Fruit fly (Drosophila melanogaster): ENCODE data around the gene Vsx2.

Vsx2 gene

DNA sequence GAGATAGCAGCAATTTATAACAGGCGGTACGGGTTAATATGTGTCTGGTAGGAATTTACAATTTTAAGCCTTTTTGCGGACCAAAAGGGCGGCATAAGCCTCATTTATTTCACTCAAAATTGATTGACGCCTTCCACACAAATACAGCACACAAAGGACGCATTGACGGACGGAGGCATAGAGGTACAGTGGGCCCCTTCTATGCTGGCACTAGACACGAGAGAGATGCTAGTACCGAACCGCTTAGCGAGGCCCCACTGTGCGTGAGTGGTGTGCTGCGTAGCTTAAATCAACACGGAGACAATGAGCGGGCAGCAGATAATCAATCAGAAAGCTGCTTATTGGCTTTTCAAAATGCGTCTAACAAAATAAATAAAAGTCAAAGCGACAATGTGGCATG is 63.3 kb downstream of the Vsx2 start:
- TF ChIP-seq ss (GFP tag; optimal IDR thresholded peaks at IDR 0.05), result no peak
- TF ChIP-seq CG15336 (GFP tag; IDR thresholded peaks at IDR 0.05), result no peak
- TF ChIP-seq CG4318 (GFP tag; optimal IDR thresholded peaks at IDR 0.05), result no peak
- TF ChIP-seq CG8119 (GFP tag; IDR thresholded peaks at IDR 0.05), result no peak
- peak; percentile 59 for TF ChIP-seq svp (GFP tag)

dm6 chrX:5495901-5496300 is 64.1 kb downstream of the Vsx2 start, which contains the start of gene frma:
Gene frma (minus strand): TSS chrX:5496052.
- peak; percentile 91 for TF ChIP-seq svp (GFP tag)
- TF ChIP-seq CG31627 (GFP tag; optimal IDR thresholded peaks at IDR 0.05), result no peak
- TF ChIP-seq Sox14 (GFP tag; optimal IDR thresholded peaks at IDR 0.05), result no peak
- TF ChIP-seq Hr4 (GFP tag; optimal IDR thresholded peaks at IDR 0.05), result no peak
- TF ChIP-seq Hr38 (GFP tag; optimal IDR thresholded peaks at IDR 0.05), result no peak
- TF ChIP-seq CG6854 (GFP tag; optimal IDR thresholded peaks at IDR 0.05), result no peak
- no peak for TF ChIP-seq net (GFP tag; optimal IDR thresholded peaks at IDR 0.05)

DNA sequence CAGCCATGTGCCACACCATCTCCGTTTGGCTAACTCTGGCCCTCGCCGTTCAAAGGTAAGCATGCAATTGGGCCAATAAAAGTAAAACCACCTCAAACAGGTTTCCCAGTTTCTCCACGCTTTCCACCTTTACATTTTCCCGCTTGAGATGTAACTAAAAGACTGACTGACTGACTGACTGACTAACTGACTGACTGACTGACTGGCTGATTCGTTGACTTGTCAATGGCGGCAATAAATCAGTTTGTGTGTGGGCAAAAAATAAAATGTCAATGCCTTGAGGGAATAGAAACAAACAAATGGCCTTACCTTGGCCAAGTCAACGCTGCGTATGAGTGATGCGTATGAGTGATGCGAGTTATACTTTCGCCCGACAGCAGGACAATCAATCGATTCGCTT is 72.6 kb downstream of the Vsx2 start:
- TF ChIP-seq CG11294 (GFP tag; IDR thresholded peaks at IDR 0.05), result no peak
- no peak for TF ChIP-seq CG6854 (GFP tag; optimal IDR thresholded peaks at IDR 0.05)
- TF ChIP-seq CG34406 (GFP tag; optimal IDR thresholded peaks at IDR 0.05), result no peak
- no peak for TF ChIP-seq ss (GFP tag; optimal IDR thresholded peaks at IDR 0.05)
- no peak for TF ChIP-seq Eip93F (GFP tag; optimal IDR thresholded peaks at IDR 0.05)
- TF ChIP-seq dac (GFP tag; optimal IDR thresholded peaks at IDR 0.05), result no peak
- TF ChIP-seq Blimp-1 (GFP tag; optimal IDR thresholded peaks at IDR 0.05), result no peak
- no peak for TF ChIP-seq Smox (GFP tag; optimal IDR thresholded peaks at IDR 0.05)

dm6 chrX:5485903-5486302 is 74.1 kb downstream of the Vsx2 start:
- no peak for TF ChIP-seq Sox14 (GFP tag; optimal IDR thresholded peaks at IDR 0.05)
- no peak for TF ChIP-seq CG9139 (GFP tag; optimal IDR thresholded peaks at IDR 0.05)
- TF ChIP-seq Lpt (GFP tag; optimal IDR thresholded peaks at IDR 0.05), result no peak
- TF ChIP-seq Blimp-1 (GFP tag; optimal IDR thresholded peaks at IDR 0.05), result no peak
- TF ChIP-seq Hr39 (GFP tag; optimal IDR thresholded peaks at IDR 0.05), result no peak

Data from whole organism, prepupa.